Worm (Caenorhabditis elegans) whole organism, late embryonic: ENCODE measurements around the gene pqn-89.

Source experiments
- elt-2 ChIP-seq: sonication (generic microtip); optimal IDR thresholded peaks from 2 replicates; lab custom pipeline; 2016; ENCODE audit warnings: missing genetic modification reagents, missing genetic modification characterization, missing compliant biosample characterization
- mec-3 ChIP-seq: sonication (generic microtip); optimal IDR thresholded peaks from 2 replicates; lab custom pipeline; 2016; ENCODE audit warnings: borderline replicate concordance, missing genetic modification characterization, missing compliant biosample characterization
- nfya-1 ChIP-seq: sonication (generic microtip); optimal IDR thresholded peaks from 2 replicates; lab custom pipeline; 2017; ENCODE audit warnings: missing genetic modification characterization, mild to moderate bottlenecking, missing compliant biosample characterization, antibody characterized with exemption, moderate library complexity
- npax-4 ChIP-seq: sonication (generic microtip); optimal IDR thresholded peaks from 2 replicates; lab custom pipeline; 2016; ENCODE audit warnings: missing genetic modification characterization, missing compliant biosample characterization
- pag-3 ChIP-seq: sonication (generic microtip); optimal IDR thresholded peaks from 2 replicates; lab custom pipeline; 2016; ENCODE audit warnings: missing compliant biosample characterization, missing genetic modification characterization, borderline replicate concordance
- pax-1 ChIP-seq: fragments of 150-350 bp; optimal IDR thresholded peaks from 2 replicates; lab custom pipeline; 2014; ENCODE audit warnings: missing biosample characterization, missing genetic modification characterization

DNA sequence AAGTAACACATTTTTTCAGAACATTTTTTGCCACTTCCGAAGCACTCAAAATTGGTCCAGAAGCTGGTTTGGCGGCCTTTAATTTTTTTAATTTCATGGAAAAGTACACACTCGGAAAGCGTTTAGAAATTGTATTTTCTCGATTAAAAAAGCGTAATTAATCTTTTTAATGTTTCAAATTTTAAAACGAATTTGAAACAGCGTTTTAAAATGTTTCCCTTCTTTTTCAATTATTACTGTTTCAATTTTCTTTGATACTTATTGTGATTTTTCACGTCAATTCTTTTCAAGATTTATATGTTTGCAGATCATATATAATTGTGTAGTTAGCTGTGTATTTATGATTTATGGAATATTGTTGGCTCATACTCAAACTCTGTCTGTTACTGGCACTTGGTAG lies 42.5 kb upstream of the pqn-89 start, which contains the start of gene acr-25:
- TF ChIP-seq nfya-1 (tag; lab: Kevin White, UChicago) (no peak), mec-3 (tag; lab: Kevin White, UChicago) (no peak), elt-2 (tag; lab: Kevin White, UChicago) (no peak), pag-3 (tag; lab: Kevin White, UChicago) (no peak), npax-4 (tag; lab: Kevin White, UChicago) (no peak), pax-1 (no peak)
